Fruit fly (Drosophila melanogaster) whole organism, prepupa: ENCODE measurements around the gene Cdep.
A peak's percentile ranks its signal among the peaks of the same experiment; 100 is the strongest.

Experiments used
- Blimp-1 ChIP-seq: fragments of 200-800 bp; sonication (Bioruptor generic); optimal IDR thresholded peaks from 3 replicates; lab custom pipeline; 2017; ENCODE audit warnings: missing biosample characterization, missing genetic modification characterization, mild to moderate bottlenecking, moderate library complexity, missing genetic modification reagents
- CG11762 ChIP-seq: fragments of 200-800 bp; sonication (Bioruptor generic); optimal IDR thresholded peaks from 3 replicates; lab custom pipeline; 2016; ENCODE audit warnings: missing biosample characterization, missing genetic modification characterization; ENCODE audit not compliant: insufficient read depth
- CG32006 ChIP-seq: fragments of 200-800 bp; sonication (Bioruptor generic); optimal IDR thresholded peaks from 3 replicates; lab custom pipeline; 2017; ENCODE audit warnings: missing biosample characterization, mild to moderate bottlenecking, missing genetic modification characterization
- CG34406 ChIP-seq: fragments of 200-800 bp; sonication (Bioruptor generic); optimal IDR thresholded peaks from 3 replicates; lab custom pipeline; 2016; ENCODE audit warnings: missing biosample characterization, missing genetic modification characterization
- CG6163 ChIP-seq: fragments of 200-800 bp; sonication (Bioruptor generic); IDR thresholded peaks from 3 replicates; pipeline ENCODE4 v1.3.6; 2022; ENCODE audit warnings: missing biosample characterization, missing genetic modification characterization
- CG7368 ChIP-seq: fragments of 200-800 bp; sonication (Bioruptor generic); optimal IDR thresholded peaks from 3 replicates; lab custom pipeline; 2016; ENCODE audit warnings: missing biosample characterization, missing genetic modification characterization
- Eip75B ChIP-seq: fragments of 200-800 bp; sonication (Bioruptor generic); optimal IDR thresholded peaks from 3 replicates; lab custom pipeline; 2016; ENCODE audit warnings: missing biosample characterization, missing genetic modification characterization
- Ets21C ChIP-seq: fragments of 200-800 bp; sonication (Bioruptor generic); optimal IDR thresholded peaks from 3 replicates; lab custom pipeline; 2016; ENCODE audit warnings: missing biosample characterization, missing genetic modification characterization
- Hr39 ChIP-seq: fragments of 200-800 bp; sonication (Bioruptor generic); optimal IDR thresholded peaks from 2 replicates; lab custom pipeline; 2016; ENCODE audit warnings: missing biosample characterization, missing genetic modification characterization
- Lpt ChIP-seq: fragments of 200-800 bp; sonication (Bioruptor generic); optimal IDR thresholded peaks from 3 replicates; lab custom pipeline; 2016; ENCODE audit warnings: missing biosample characterization, missing genetic modification characterization
- Sox14 ChIP-seq: fragments of 200-800 bp; sonication (Bioruptor generic); optimal IDR thresholded peaks from 3 replicates; lab custom pipeline; 2016; ENCODE audit warnings: missing biosample characterization, missing genetic modification characterization
- Sox15 ChIP-seq: fragments of 200-800 bp; sonication (Bioruptor generic); optimal IDR thresholded peaks from 3 replicates; lab custom pipeline; 2016; ENCODE audit warnings: missing biosample characterization, missing genetic modification characterization
- net ChIP-seq: fragments of 200-800 bp; sonication (Bioruptor generic); optimal IDR thresholded peaks from 3 replicates; lab custom pipeline; 2016; ENCODE audit warnings: missing biosample characterization, missing genetic modification characterization

DNA sequence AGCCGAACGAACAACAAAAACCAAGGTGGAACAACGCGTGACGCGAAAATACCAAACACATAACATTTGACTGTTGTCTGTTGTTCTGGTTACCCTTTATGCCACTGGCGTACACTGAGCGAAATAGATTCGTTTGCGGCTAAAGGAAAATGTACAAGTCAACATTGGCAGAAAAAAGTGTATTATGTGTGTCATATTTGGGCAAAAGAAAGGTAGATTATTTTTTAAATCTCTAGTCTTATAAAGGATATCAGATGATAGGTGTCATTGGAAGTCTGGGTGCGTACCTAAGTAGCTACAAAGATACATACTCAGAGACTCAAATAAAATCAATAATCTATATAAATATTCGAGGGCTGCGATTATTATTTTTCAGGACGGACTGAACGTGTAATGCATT, 26.5 kb upstream of the Cdep start:
- TF ChIP-seq CG32006 (GFP tag; lab: Kevin White, UChicago), result no peak
- peak; percentile 69 for TF ChIP-seq Hr39
- TF ChIP-seq CG34406 (GFP tag; lab: Kevin White, UChicago), result peak; percentile 33
- peak; percentile 33 for TF ChIP-seq Eip75B (GFP tag; lab: Kevin White, UChicago)
- TF ChIP-seq Ets21C (GFP tag; lab: Kevin White, UChicago), result peak; percentile 37
- no peak for TF ChIP-seq Blimp-1
- TF ChIP-seq CG6163 (GFP tag; lab: Robert Waterston, UW), result no peak
- TF ChIP-seq CG7368 (GFP tag; lab: Kevin White, UChicago), result no peak
- peak; percentile 27 for TF ChIP-seq net (GFP tag; lab: Kevin White, UChicago)
- TF ChIP-seq Lpt (GFP tag; lab: Kevin White, UChicago), result no peak
- peak; percentile 6 for TF ChIP-seq Sox15 (GFP tag; lab: Kevin White, UChicago)
- TF ChIP-seq CG11762 (GFP tag; lab: Kevin White, UChicago), result peak; percentile 8
- TF ChIP-seq Sox14 (GFP tag; lab: Kevin White, UChicago), result peak; percentile 57
